Fruit fly (Drosophila melanogaster) whole organism, embryonic: ENCODE results near the gene CG42591.

Experiments
- Asciz ChIP-seq: fragments of 200-800 bp; sonication (Bioruptor generic); optimal IDR thresholded peaks from 2 replicates; lab custom pipeline; 2017; ENCODE audit warnings: missing biosample characterization, mild to moderate bottlenecking, missing genetic modification characterization, missing genetic modification reagents
- CG10366 ChIP-seq: fragments of 200-800 bp; sonication (Bioruptor generic); IDR thresholded peaks from 2 replicates; pipeline ENCODE4 v1.3.6; 2022; ENCODE audit warnings: missing biosample characterization, missing genetic modification characterization
- CG10462 ChIP-seq: fragments of 200-800 bp; sonication (Bioruptor generic); optimal IDR thresholded peaks from 2 replicates; lab custom pipeline; 2016; ENCODE audit warnings: missing biosample characterization, missing genetic modification characterization
- CG11723 ChIP-seq: fragments of 200-800 bp; sonication (Bioruptor generic); optimal IDR thresholded peaks from 2 replicates; lab custom pipeline; 2017; ENCODE audit warnings: missing biosample characterization, mild to moderate bottlenecking, missing genetic modification characterization
- CG12299 ChIP-seq: fragments of 200-800 bp; sonication (Bioruptor generic); optimal IDR thresholded peaks from 2 replicates; lab custom pipeline; 2018; ENCODE audit warnings: missing biosample characterization, mild to moderate bottlenecking, missing genetic modification characterization
- CG14050 ChIP-seq: fragments of 200-800 bp; sonication (Bioruptor generic); IDR thresholded peaks from 3 replicates; pipeline ENCODE4 v1.3.6; 2022; ENCODE audit warnings: missing biosample characterization, missing genetic modification characterization
- CG14965 ChIP-seq: fragments of 200-800 bp; sonication (Bioruptor generic); optimal IDR thresholded peaks from 2 replicates; lab custom pipeline; 2016; ENCODE audit warnings: missing biosample characterization, missing genetic modification characterization, borderline replicate concordance
- CG17359 ChIP-seq: fragments of 200-800 bp; sonication (Bioruptor generic); optimal IDR thresholded peaks from 3 replicates; lab custom pipeline; 2018; ENCODE audit warnings: missing biosample characterization, mild to moderate bottlenecking, missing genetic modification characterization, moderate library complexity
- CG17912 ChIP-seq: fragments of 200-800 bp; sonication (Bioruptor generic); optimal IDR thresholded peaks from 2 replicates; lab custom pipeline; 2018; ENCODE audit warnings: missing biosample characterization, mild to moderate bottlenecking, missing genetic modification characterization
- CG18011 ChIP-seq: fragments of 200-800 bp; sonication (Bioruptor generic); optimal IDR thresholded peaks from 2 replicates; lab custom pipeline; 2017; ENCODE audit warnings: missing biosample characterization, missing genetic modification characterization, mild to moderate bottlenecking, moderate library complexity, missing genotype
- CG30403 ChIP-seq: fragments of 200-800 bp; sonication (Bioruptor generic); optimal IDR thresholded peaks from 3 replicates; lab custom pipeline; 2016; ENCODE audit warnings: missing biosample characterization, missing genetic modification characterization
- CG31441 ChIP-seq: fragments of 200-800 bp; sonication (Bioruptor generic); IDR thresholded peaks from 2 replicates; pipeline ENCODE4 v1.3.6; 2022; ENCODE audit warnings: missing biosample characterization, missing genetic modification characterization
- CG3163 ChIP-seq: fragments of 200-800 bp; sonication (Bioruptor generic); optimal IDR thresholded peaks from 3 replicates; lab custom pipeline; 2016; ENCODE audit warnings: missing biosample characterization, missing genetic modification characterization
- CG33557 ChIP-seq: fragments of 200-800 bp; sonication (Bioruptor generic); optimal IDR thresholded peaks from 2 replicates; lab custom pipeline; 2019; ENCODE audit warnings: missing biosample characterization, mild to moderate bottlenecking, missing genetic modification characterization, moderate library complexity
- CG34224 ChIP-seq: fragments of 200-800 bp; sonication (Bioruptor generic); IDR thresholded peaks from 3 replicates; pipeline ENCODE4 v1.3.6; 2022; ENCODE audit warnings: missing biosample characterization, missing genetic modification characterization; ENCODE audit not compliant: partially characterized antibody
- CG4424 ChIP-seq: fragments of 200-800 bp; sonication (Bioruptor generic); optimal IDR thresholded peaks from 3 replicates; lab custom pipeline; 2016; ENCODE audit warnings: missing biosample characterization, missing genetic modification characterization
- CG4707 ChIP-seq: fragments of 200-800 bp; sonication (Bioruptor generic); optimal IDR thresholded peaks from 2 replicates; lab custom pipeline; 2018; ENCODE audit warnings: missing biosample characterization, mild to moderate bottlenecking, missing genetic modification characterization, moderate library complexity
- CG7372 ChIP-seq: fragments of 200-800 bp; sonication (Bioruptor generic); IDR thresholded peaks from 2 replicates; pipeline ENCODE4 v1.3.6; 2022; ENCODE audit warnings: missing biosample characterization, missing genetic modification characterization
- CG8944 ChIP-seq: fragments of 200-800 bp; sonication (Bioruptor generic); optimal IDR thresholded peaks from 3 replicates; lab custom pipeline; 2016; ENCODE audit warnings: missing biosample characterization, missing genetic modification characterization
- GATAe ChIP-seq: fragments of 200-800 bp; sonication (Bioruptor generic); conservative IDR thresholded peaks from 2 replicates; pipeline ENCODE4 v1.3.6; 2022; ENCODE audit warnings: missing biosample characterization, missing genetic modification characterization
- Meics ChIP-seq: fragments of 200-800 bp; sonication (Bioruptor generic); optimal IDR thresholded peaks from 2 replicates; lab custom pipeline; 2017; ENCODE audit warnings: missing biosample characterization, mild to moderate bottlenecking, missing genetic modification characterization
- Myb ChIP-seq: fragments of 200-800 bp; sonication (Bioruptor generic); optimal IDR thresholded peaks from 2 replicates; lab custom pipeline; 2016; ENCODE audit warnings: missing biosample characterization, missing genetic modification characterization
- Oli ChIP-seq: fragments of 200-800 bp; sonication (Bioruptor generic); optimal IDR thresholded peaks from 2 replicates; lab custom pipeline; 2018; ENCODE audit warnings: missing biosample characterization, mild to moderate bottlenecking, missing genetic modification characterization, moderate library complexity
- Optix ChIP-seq: fragments of 200-800 bp; sonication (Bioruptor generic); IDR thresholded peaks from 3 replicates; pipeline ENCODE4 v1.3.6; 2022; ENCODE audit warnings: missing biosample characterization, missing genetic modification characterization
- Six4 ChIP-seq: fragments of 200-800 bp; sonication (Bioruptor generic); optimal IDR thresholded peaks from 2 replicates; lab custom pipeline; 2016; ENCODE audit warnings: missing biosample characterization, missing genetic modification characterization
- TFAM ChIP-seq: fragments of 200-800 bp; sonication (Bioruptor generic); optimal IDR thresholded peaks from 2 replicates; lab custom pipeline; 2017; ENCODE audit warnings: missing biosample characterization, missing genetic modification characterization, inconsistent platforms
- caup ChIP-seq: fragments of 200-800 bp; sonication (Bioruptor generic); optimal IDR thresholded peaks from 3 replicates; lab custom pipeline; 2017; ENCODE audit warnings: missing biosample characterization, mild to moderate bottlenecking, missing genetic modification characterization, moderate library complexity; ENCODE audit not compliant: severe bottlenecking
- crc ChIP-seq: fragments of 200-800 bp; sonication (Bioruptor generic); optimal IDR thresholded peaks from 2 replicates; lab custom pipeline; 2016; ENCODE audit warnings: missing biosample characterization, missing genetic modification characterization
- emc ChIP-seq: fragments of 200-800 bp; sonication (Bioruptor generic); optimal IDR thresholded peaks from 2 replicates; lab custom pipeline; 2016; ENCODE audit warnings: missing biosample characterization, missing genetic modification characterization
- esg ChIP-seq: fragments of 200-800 bp; sonication (Bioruptor generic); conservative IDR thresholded peaks from 2 replicates; pipeline ENCODE4 v1.3.6; 2022; ENCODE audit warnings: missing biosample characterization, missing genetic modification characterization
- gsb-n ChIP-seq: fragments of 200-800 bp; sonication (Bioruptor generic); optimal IDR thresholded peaks from 3 replicates; lab custom pipeline; 2018; ENCODE audit warnings: missing biosample characterization, mild to moderate bottlenecking, missing genetic modification characterization
- h ChIP-seq: fragments of >200 bp; optimal IDR thresholded peaks from 2 replicates; lab custom pipeline; 2017
- ham ChIP-seq: fragments of 200-800 bp; sonication (Bioruptor generic); IDR thresholded peaks from 2 replicates; pipeline ENCODE4 v1.3.6; 2022; ENCODE audit warnings: missing biosample characterization, missing genetic modification characterization
- hth ChIP-seq: fragments of >200 bp; optimal IDR thresholded peaks from 2 replicates; lab custom pipeline; 2017; ENCODE audit warnings: inconsistent platforms
- insv ChIP-seq, 2 experiments: fragments of 200-800 bp; sonication (Bioruptor generic); optimal IDR thresholded peaks; 3 replicates each; lab custom pipeline; 2016 to 2018; ENCODE audit warnings: missing biosample characterization in 2 of 2, missing genetic modification characterization in 2 of 2
- knrl ChIP-seq: fragments of 200-800 bp; sonication (Bioruptor generic); IDR thresholded peaks from 3 replicates; pipeline ENCODE4 v1.3.6; 2022; ENCODE audit warnings: missing biosample characterization, missing genetic modification characterization; ENCODE audit not compliant: partially characterized antibody
- lab ChIP-seq: fragments of 200-800 bp; sonication (Bioruptor generic); optimal IDR thresholded peaks from 3 replicates; lab custom pipeline; 2017; ENCODE audit warnings: missing biosample characterization, missing genetic modification characterization, mild to moderate bottlenecking, moderate library complexity, missing genetic modification reagents
- lilli ChIP-seq: fragments of 200-800 bp; sonication (Bioruptor generic); optimal IDR thresholded peaks from 3 replicates; lab custom pipeline; 2016; ENCODE audit warnings: missing biosample characterization, missing genetic modification characterization
- lmd ChIP-seq: fragments of 200-800 bp; sonication (Bioruptor generic); IDR thresholded peaks from 2 replicates; pipeline ENCODE4 v1.3.6; 2022; ENCODE audit warnings: missing biosample characterization, missing genetic modification characterization
- maf-S ChIP-seq: fragments of 200-800 bp; sonication (Bioruptor generic); optimal IDR thresholded peaks from 2 replicates; lab custom pipeline; 2016; ENCODE audit warnings: missing biosample characterization, missing genetic modification characterization
- mirr ChIP-seq: fragments of 200-800 bp; sonication (Bioruptor generic); optimal IDR thresholded peaks from 3 replicates; lab custom pipeline; 2018; ENCODE audit warnings: missing biosample characterization, mild to moderate bottlenecking, missing genetic modification characterization
- nau ChIP-seq: fragments of 200-800 bp; sonication (Bioruptor generic); optimal IDR thresholded peaks from 3 replicates; lab custom pipeline; 2017; ENCODE audit warnings: missing biosample characterization, mild to moderate bottlenecking, missing genetic modification characterization, missing genetic modification reagents
- ranshi ChIP-seq: fragments of 200-800 bp; sonication (Bioruptor generic); IDR thresholded peaks from 2 replicates; pipeline ENCODE4 v1.3.6; 2022; ENCODE audit warnings: missing biosample characterization, missing genetic modification characterization
- tgo ChIP-seq: fragments of 200-800 bp; sonication (Bioruptor generic); IDR thresholded peaks from 3 replicates; pipeline ENCODE4 v1.3.6; 2022; ENCODE audit warnings: missing biosample characterization, missing genetic modification characterization
- tin ChIP-seq: fragments of 200-800 bp; sonication (Bioruptor generic); optimal IDR thresholded peaks from 3 replicates; lab custom pipeline; 2016; ENCODE audit warnings: missing biosample characterization, missing genetic modification characterization
- trh ChIP-seq: fragments of 200-800 bp; sonication (Bioruptor generic); optimal IDR thresholded peaks from 2 replicates; lab custom pipeline; 2016; ENCODE audit warnings: missing biosample characterization, missing genetic modification characterization
- twi ChIP-seq: fragments of 200-800 bp; optimal IDR thresholded peaks from 2 replicates; lab custom pipeline; 2019; ENCODE audit warnings: missing biosample characterization, mild to moderate bottlenecking, missing genetic modification characterization, moderate library complexity
- vvl ChIP-seq: fragments of 200-800 bp; sonication (Bioruptor generic); IDR thresholded peaks from 2 replicates; pipeline ENCODE4 v1.3.6; 2022; ENCODE audit warnings: missing biosample characterization, missing genetic modification characterization
- zfh1 ChIP-seq: fragments of 200-800 bp; sonication (Bioruptor generic); IDR thresholded peaks from 3 replicates; pipeline ENCODE4 v1.3.6; 2022; ENCODE audit warnings: missing biosample characterization, missing genetic modification characterization

The CG42591 gene

dm6 chr3L:8024278-8025140, 45.3 kb downstream of the CG42591 start (continued):
- TF ChIP-seq lab (GFP tag; lab: Kevin White, UChicago): peak; percentile 46
- no peak for TF ChIP-seq CG34224 (GFP tag; lab: Robert Waterston, UW)
- peak; percentile 64; the same call in 1 of the 2 replicates for TF ChIP-seq CG7372 (GFP tag; lab: Robert Waterston, UW)
- no peak for TF ChIP-seq gsb-n (tag; lab: Kevin White, UChicago)
- TF ChIP-seq trh (GFP tag; lab: Kevin White, UChicago): no peak
- peak; percentile 55 for TF ChIP-seq CG10366
- TF ChIP-seq h (lab: Kevin White, UChicago): no peak
- no peak for TF ChIP-seq CG3163 (GFP tag; lab: Kevin White, UChicago)
- TF ChIP-seq insv (GFP tag; optimal IDR thresholded peaks at IDR 0.05; lab: Kevin White, UChicago): no peak
- no peak for TF ChIP-seq CG17912 (GFP tag; lab: Kevin White, UChicago)
- TF ChIP-seq caup (GFP tag; lab: Kevin White, UChicago): peak; percentile 39
- no peak for TF ChIP-seq hth
- TF ChIP-seq CG11723: no peak
- TF ChIP-seq CG31441: peak; percentile 55
- TF ChIP-seq ranshi (GFP tag; lab: Robert Waterston, UW): peak; percentile 60; the same call in 1 of the 2 replicates
- TF ChIP-seq Asciz (GFP tag; lab: Kevin White, UChicago): no peak
- peak; percentile 19 for TF ChIP-seq tin
- TF ChIP-seq lmd (GFP tag; lab: Robert Waterston, UW): peak; percentile 72
- TF ChIP-seq CG4424 (GFP tag; lab: Kevin White, UChicago): peak; percentile 57
- TF ChIP-seq maf-S (GFP tag; lab: Kevin White, UChicago): no peak
- TF ChIP-seq crc (GFP tag; lab: Kevin White, UChicago): no peak
- peak; percentile 51 for TF ChIP-seq Meics (GFP tag; lab: Kevin White, UChicago)
- TF ChIP-seq Six4: peak; percentile 18
- no peak for TF ChIP-seq CG14965 (GFP tag; lab: Kevin White, UChicago)
- TF ChIP-seq CG4707 (GFP tag; lab: Kevin White, UChicago): no peak
- no peak for TF ChIP-seq CG33557 (GFP tag; lab: Kevin White, UChicago)
- TF ChIP-seq mirr (GFP tag; lab: Kevin White, UChicago): peak; percentile 11
- no peak for TF ChIP-seq knrl (GFP tag; lab: Robert Waterston, UW)
- peak; percentile 47 for TF ChIP-seq CG17359 (tag; lab: Kevin White, UChicago)
- TF ChIP-seq tgo (GFP tag; lab: Robert Waterston, UW): peak; percentile 72
- TF ChIP-seq esg (GFP tag; lab: Robert Waterston, UW): 0 out of 2 replicates have a peak, but pooled peaks have one; percentile 49
- no peak for TF ChIP-seq CG12299 (tag; lab: Kevin White, UChicago)
- TF ChIP-seq nau (GFP tag; lab: Kevin White, UChicago): no peak
- TF ChIP-seq emc (GFP tag; lab: Kevin White, UChicago): no peak
- peak; percentile 57 for TF ChIP-seq twi (tag; lab: Kevin White, UChicago)
- peak; percentile 48 for TF ChIP-seq lilli (GFP tag; lab: Kevin White, UChicago)
- no peak for TF ChIP-seq CG8944
- peak; percentile 32; the same call in 1 of the 2 replicates for TF ChIP-seq GATAe (GFP tag; lab: Robert Waterston, UW)
- no peak; the same call in 1 of the 2 replicates for TF ChIP-seq vvl (GFP tag; lab: Robert Waterston, UW)
- 0 out of 2 replicates have a peak, but pooled peaks have one; percentile 18 for TF ChIP-seq ham (GFP tag; lab: Robert Waterston, UW)
- TF ChIP-seq zfh1 (GFP tag; lab: Robert Waterston, UW): peak; percentile 63; the same call in 1 of the 3 replicates
- no peak for TF ChIP-seq Optix (GFP tag; lab: Robert Waterston, UW)
- TF ChIP-seq CG30403 (GFP tag; lab: Kevin White, UChicago): peak; percentile 40
- peak; percentile 53 for TF ChIP-seq Oli (tag; lab: Kevin White, UChicago)
- TF ChIP-seq TFAM (GFP tag; lab: Kevin White, UChicago): no peak
- TF ChIP-seq CG10462: no peak
- TF ChIP-seq Myb (GFP tag; lab: Kevin White, UChicago): no peak
- peak; percentile 14; the same call in 1 of the 3 replicates for TF ChIP-seq CG14050
- no peak for TF ChIP-seq CG18011 (GFP tag; lab: Kevin White, UChicago)
